Worm (Caenorhabditis elegans) whole organism, mixed stage, embryonic: Measurements from ENCODE around the gene C37C3.11.

ENCODE experiments used
- M03D4.4 ChIP-seq: sonication (generic microtip); optimal IDR thresholded peaks from 2 replicates; lab custom pipeline; 2017; ENCODE audit warnings: mild to moderate bottlenecking, missing genetic modification characterization, missing compliant biosample characterization
- bed-3 ChIP-seq: fragments of 200-800 bp; sonication (Bioruptor generic); optimal IDR thresholded peaks from 3 replicates; lab custom pipeline; 2018; ENCODE audit warnings: mild to moderate bottlenecking, missing genetic modification characterization, moderate library complexity, missing compliant biosample characterization
- blmp-1 ChIP-seq: fragments of 150-350 bp; optimal IDR thresholded peaks from 2 replicates; lab custom pipeline; 2014; ENCODE audit warnings: missing biosample characterization, missing genetic modification characterization
- ceh-39 ChIP-seq: fragments of 150-350 bp; optimal IDR thresholded peaks from 2 replicates; lab custom pipeline; 2014; ENCODE audit warnings: missing biosample characterization, missing genetic modification characterization
- ceh-43 ChIP-seq: fragments of 200-800 bp; sonication (Bioruptor generic); optimal IDR thresholded peaks from 2 replicates; lab custom pipeline; 2018; ENCODE audit warnings: mild to moderate bottlenecking, missing genetic modification characterization, moderate library complexity, missing compliant biosample characterization
- ceh-83 ChIP-seq: fragments of 200-800 bp; sonication (Bioruptor generic); optimal IDR thresholded peaks from 2 replicates; lab custom pipeline; 2018; ENCODE audit warnings: mild to moderate bottlenecking, missing genetic modification characterization, missing compliant biosample characterization
- ces-1 ChIP-seq: fragments of 150-350 bp; optimal IDR thresholded peaks from 2 replicates; lab custom pipeline; 2014; ENCODE audit warnings: missing biosample characterization, missing genetic modification reagents, missing genetic modification characterization
- drap-1 ChIP-seq: fragments of 200-800 bp; sonication (Bioruptor generic); optimal IDR thresholded peaks from 3 replicates; lab custom pipeline; 2018; ENCODE audit warnings: mild to moderate bottlenecking, missing genetic modification characterization, missing compliant biosample characterization
- elt-1 ChIP-seq: sonication (generic microtip); optimal IDR thresholded peaks from 2 replicates; lab custom pipeline; 2017; ENCODE audit warnings: missing genetic modification characterization, mild to moderate bottlenecking, missing compliant biosample characterization, antibody characterized with exemption, moderate library complexity, borderline replicate concordance; ENCODE audit not compliant: insufficient read depth
- ham-2 ChIP-seq: fragments of 200-800 bp; sonication (Bioruptor generic); optimal IDR thresholded peaks from 2 replicates; lab custom pipeline; 2018; ENCODE audit warnings: mild to moderate bottlenecking, missing genetic modification characterization, missing compliant biosample characterization
- hlh-1 ChIP-seq: fragments of 150-350 bp; optimal IDR thresholded peaks from 2 replicates; lab custom pipeline; 2014; ENCODE audit warnings: missing biosample characterization, missing genetic modification reagents, missing genetic modification characterization
- lin-13 ChIP-seq: fragments of 150-350 bp; optimal IDR thresholded peaks from 2 replicates; lab custom pipeline; 2014; ENCODE audit warnings: missing biosample characterization, missing genetic modification characterization
- lsy-2 ChIP-seq: fragments of 150-350 bp; optimal IDR thresholded peaks from 2 replicates; lab custom pipeline; 2014; ENCODE audit warnings: missing biosample characterization, missing genetic modification characterization
- mep-1 ChIP-seq: fragments of 150-350 bp; optimal IDR thresholded peaks from 2 replicates; lab custom pipeline; 2017; ENCODE audit warnings: missing biosample characterization, missing genetic modification reagents, missing genetic modification characterization, inconsistent platforms
- mls-2 ChIP-seq: sonication (generic microtip); optimal IDR thresholded peaks from 2 replicates; lab custom pipeline; 2016; ENCODE audit warnings: mild to moderate bottlenecking, missing genetic modification characterization, moderate library complexity, missing compliant biosample characterization
- nhr-12 ChIP-seq: fragments of 150-350 bp; optimal IDR thresholded peaks from 2 replicates; lab custom pipeline; 2014; ENCODE audit warnings: missing biosample characterization, missing genetic modification characterization
- nhr-2 ChIP-seq: fragments of 150-350 bp; optimal IDR thresholded peaks from 2 replicates; lab custom pipeline; 2014; ENCODE audit warnings: missing biosample characterization, missing genetic modification characterization
- nhr-28 ChIP-seq: fragments of 150-350 bp; optimal IDR thresholded peaks from 2 replicates; lab custom pipeline; 2014; ENCODE audit warnings: missing biosample characterization, missing genetic modification characterization
- nhr-76 ChIP-seq: sonication (generic microtip); optimal IDR thresholded peaks from 2 replicates; lab custom pipeline; 2017; ENCODE audit warnings: missing biosample characterization, missing genetic modification characterization
- pha-4 ChIP-seq: fragments of 150-350 bp; optimal IDR thresholded peaks from 2 replicates; lab custom pipeline; 2018; ENCODE audit warnings: missing biosample characterization, missing genetic modification reagents, missing genetic modification characterization
- sem-2 ChIP-seq: fragments of 200-800 bp; sonication (Bioruptor generic); optimal IDR thresholded peaks from 2 replicates; lab custom pipeline; 2018; ENCODE audit warnings: mild to moderate bottlenecking, missing genetic modification characterization, missing compliant biosample characterization
- snpc-4 ChIP-seq: fragments of 150-350 bp; optimal IDR thresholded peaks from 2 replicates; lab custom pipeline; 2014; ENCODE audit warnings: missing biosample characterization, missing genetic modification characterization
- sptf-1 ChIP-seq: sonication (generic microtip); optimal IDR thresholded peaks from 2 replicates; lab custom pipeline; 2017; ENCODE audit warnings: mild to moderate bottlenecking, missing genetic modification characterization, moderate library complexity, missing compliant biosample characterization
- tbx-8 ChIP-seq: fragments of 200-800 bp; sonication (Bioruptor generic); optimal IDR thresholded peaks from 2 replicates; lab custom pipeline; 2018; ENCODE audit warnings: mild to moderate bottlenecking, missing genetic modification characterization, moderate library complexity, missing compliant biosample characterization
- unc-120 ChIP-seq: sonication (generic microtip); optimal IDR thresholded peaks from 2 replicates; lab custom pipeline; 2017; ENCODE audit warnings: missing genetic modification characterization, missing compliant biosample characterization; ENCODE audit not compliant: poor library complexity, severe bottlenecking
- unc-39 ChIP-seq: fragments of 150-350 bp; optimal IDR thresholded peaks from 2 replicates; lab custom pipeline; 2014; ENCODE audit warnings: missing biosample characterization, missing genetic modification characterization
- unc-62 ChIP-seq: fragments of 150-350 bp; optimal IDR thresholded peaks from 2 replicates; lab custom pipeline; 2014; ENCODE audit warnings: missing biosample characterization, missing genetic modification reagents, missing genetic modification characterization
- zip-8 ChIP-seq: fragments of 150-350 bp; optimal IDR thresholded peaks from 2 replicates; lab custom pipeline; 2014; ENCODE audit warnings: missing biosample characterization, missing genetic modification characterization
- ztf-11 ChIP-seq: fragments of 150-350 bp; optimal IDR thresholded peaks from 2 replicates; lab custom pipeline; 2014; ENCODE audit warnings: missing biosample characterization, missing genetic modification characterization

Gene C37C3.11

ce11 chrV:7839485-7839884 lies 25.1 kb downstream of the C37C3.11 start, which contains the start of gene C37C3.12:
Gene C37C3.12, minus strand, starts transcription at chrV:7839585.
- no peak for TF ChIP-seq nhr-2 (tag; lab: Kevin White, UChicago)
- no peak for TF ChIP-seq lsy-2 (tag; lab: Kevin White, UChicago)
- TF ChIP-seq sptf-1 (tag; lab: Kevin White, UChicago) = no peak
- TF ChIP-seq ces-1 (GFP tag; lab: Kevin White, UChicago) = no peak
- TF ChIP-seq nhr-12 (tag; lab: Kevin White, UChicago) = no peak
- no peak for TF ChIP-seq snpc-4 (tag; lab: Kevin White, UChicago)
- TF ChIP-seq unc-39 (tag; lab: Kevin White, UChicago) = no peak
- no peak for TF ChIP-seq nhr-76 (tag; lab: Kevin White, UChicago)
- TF ChIP-seq sem-2 (GFP tag; lab: Kevin White, UChicago) = no peak

ce11 chrV:7837809-7838208 lies 26.8 kb downstream of the C37C3.11 start, which contains the start of gene ttr-33:
Gene ttr-33, minus strand, starts transcription at chrV:7837909.
- TF ChIP-seq blmp-1 (tag; lab: Kevin White, UChicago) = no peak
- TF ChIP-seq sem-2 (GFP tag; lab: Kevin White, UChicago) = no peak
- no peak for TF ChIP-seq nhr-12 (tag; lab: Kevin White, UChicago)
- no peak for TF ChIP-seq ceh-83
- no peak for TF ChIP-seq drap-1
- no peak for TF ChIP-seq nhr-2 (tag; lab: Kevin White, UChicago)
- TF ChIP-seq ceh-39 (tag; lab: Kevin White, UChicago) = no peak

ce11 chrV:7836911-7837310 lies 27.7 kb downstream of the C37C3.11 start, which contains the start of gene txt-5:
Gene txt-5, minus strand, starts transcription at chrV:7837134.
- TF ChIP-seq zip-8 (peak; percentile 64), ceh-83 (no peak), sptf-1 (tag; lab: Kevin White, UChicago) (no peak), elt-1 (tag; lab: Kevin White, UChicago) (no peak)

- TF ChIP-seq snpc-4 (tag; lab: Kevin White, UChicago) (no peak), ham-2 (GFP tag; lab: Kevin White, UChicago) (no peak), M03D4.4 (tag; lab: Kevin White, UChicago) (no peak), pha-4 (tag; lab: Kevin White, UChicago) (no peak), elt-1 (tag; lab: Kevin White, UChicago) (no peak), mls-2 (tag; lab: Kevin White, UChicago) (no peak), ceh-39 (tag; lab: Kevin White, UChicago) (no peak), ceh-43 (GFP tag; lab: Kevin White, UChicago) (no peak), lin-13 (tag; lab: Kevin White, UChicago) (no peak)
Measured at ce11 chrV:7830952-7831351, 33.6 kb downstream of the C37C3.11 start.

- no peak for TF ChIP-seq zip-8
- TF ChIP-seq unc-120 = no peak
- TF ChIP-seq lin-13 (tag; lab: Kevin White, UChicago) = no peak
- no peak for TF ChIP-seq ztf-11 (tag; lab: Kevin White, UChicago)
- no peak for TF ChIP-seq nhr-12 (tag; lab: Kevin White, UChicago)
- TF ChIP-seq bed-3 = no peak
- no peak for TF ChIP-seq nhr-28 (tag; lab: Kevin White, UChicago)
- no peak for TF ChIP-seq mep-1 (tag; lab: Kevin White, UChicago)
- no peak for TF ChIP-seq tbx-8
- TF ChIP-seq blmp-1 (tag; lab: Kevin White, UChicago) = no peak
- TF ChIP-seq nhr-76 (tag; lab: Kevin White, UChicago) = no peak
- no peak for TF ChIP-seq sem-2 (GFP tag; lab: Kevin White, UChicago)
- no peak for TF ChIP-seq nhr-2 (tag; lab: Kevin White, UChicago)
- TF ChIP-seq ceh-43 (GFP tag; lab: Kevin White, UChicago) = no peak
- no peak for TF ChIP-seq snpc-4 (tag; lab: Kevin White, UChicago)
- no peak for TF ChIP-seq ham-2 (GFP tag; lab: Kevin White, UChicago)
- no peak for TF ChIP-seq mls-2 (tag; lab: Kevin White, UChicago)
Measured at ce11 chrV:7826917-7827316, 37.6 kb downstream of the C37C3.11 start, which contains the start of gene mig-6. Gene mig-6, plus strand, starts transcription at chrV:7827217.

ce11 chrV:7826362-7826761 lies 38.2 kb downstream of the C37C3.11 start:
- no peak for TF ChIP-seq sptf-1 (tag; lab: Kevin White, UChicago)
- peak; percentile 37 for TF ChIP-seq unc-62 (GFP tag; lab: Kevin White, UChicago)
- no peak for TF ChIP-seq ces-1 (GFP tag; lab: Kevin White, UChicago)
- TF ChIP-seq hlh-1 (tag; lab: Kevin White, UChicago) = peak; percentile 68
